Worm (Caenorhabditis elegans): ENCODE data around the gene kup-1.

DNA sequence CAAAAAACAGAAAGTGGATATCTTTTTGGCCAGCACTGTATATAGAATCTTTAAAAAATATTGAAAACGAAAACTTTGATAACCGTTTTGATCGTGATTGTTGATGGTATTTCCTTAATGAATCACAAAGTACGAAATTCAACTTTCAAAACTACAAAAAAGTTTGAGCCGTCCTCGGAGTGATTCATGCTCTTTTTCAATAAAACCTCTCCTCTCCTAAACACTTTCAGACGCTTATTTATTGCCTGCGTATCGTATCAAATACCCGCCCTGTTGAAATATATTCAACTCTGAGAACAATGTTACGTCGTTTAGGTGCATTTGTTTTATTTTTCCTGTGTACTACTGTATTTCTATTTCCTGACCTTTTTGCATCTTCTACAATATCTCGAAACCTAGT lies 19.7 kb downstream of the kup-1 start:
- TF ChIP-seq snpc-4 (tag; optimal IDR thresholded peaks at IDR 0.05) (no peak), lin-39 (tag; optimal IDR thresholded peaks at IDR 0.05) (no peak), ztf-11 (tag; optimal IDR thresholded peaks at IDR 0.05) (no peak), peb-1 (tag; optimal IDR thresholded peaks at IDR 0.05) (no peak)

All from whole organism, L2 larva.